Fruit fly (Drosophila melanogaster): ENCODE measurements around the gene Mco3.

DNA sequence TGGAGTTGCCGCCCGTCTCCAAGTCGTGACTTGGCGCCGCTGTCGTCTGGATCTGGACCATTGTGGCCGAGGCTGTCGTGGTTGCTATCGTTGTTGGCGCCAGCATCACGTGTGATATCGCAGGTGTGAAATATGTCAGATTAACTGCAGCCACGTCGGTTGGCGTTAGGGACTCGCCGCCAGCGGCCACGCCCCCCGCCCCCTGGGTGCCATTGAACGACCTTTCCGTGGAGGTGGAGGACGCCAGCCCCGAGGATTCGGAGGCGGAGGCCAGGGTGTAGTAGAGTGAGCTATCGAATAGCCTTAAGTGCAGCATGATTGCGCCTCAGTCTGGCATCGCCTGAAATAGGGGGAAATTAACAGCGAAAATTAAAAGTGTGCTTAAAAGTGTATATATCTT lies 44.0 kb downstream of the Mco3 start:
- TF ChIP-seq lola (GFP tag; optimal IDR thresholded peaks at IDR 0.05) = no peak
- no peak for TF ChIP-seq usp (GFP tag; optimal IDR thresholded peaks at IDR 0.05)
- TF ChIP-seq Abd-B (GFP tag; optimal IDR thresholded peaks at IDR 0.05) = no peak
- no peak for TF ChIP-seq Hr78 (GFP tag; optimal IDR thresholded peaks at IDR 0.05)
- no peak for TF ChIP-seq pan (optimal IDR thresholded peaks at IDR 0.05)
- TF ChIP-seq jim (GFP tag; optimal IDR thresholded peaks at IDR 0.05) = no peak
- no peak for TF ChIP-seq CrebA (GFP tag; optimal IDR thresholded peaks at IDR 0.05; ENCODE audit: borderline replicate concordance)
- TF ChIP-seq Dfd (GFP tag; optimal IDR thresholded peaks at IDR 0.05) = peak; percentile 54
- TF ChIP-seq HLH106 (tag; optimal IDR thresholded peaks at IDR 0.05) = no peak
- TF ChIP-seq Sp1 (GFP tag; optimal IDR thresholded peaks at IDR 0.05) = no peak
- TF ChIP-seq foxo (GFP tag; optimal IDR thresholded peaks at IDR 0.05) = no peak

Data from whole organism, wandering third instar larva.